Worm (Caenorhabditis elegans): ENCODE results near the gene ampd-1.

The ampd-1 gene

ce11 chrII:5200987-5201582 lies 2.0 kb upstream of the ampd-1 start:
- TF ChIP-seq elt-4 (tag; optimal IDR thresholded peaks at IDR 0.05): no peak
- peak; percentile 10 for TF ChIP-seq unc-42 (tag; optimal IDR thresholded peaks at IDR 0.05)
- TF ChIP-seq sox-4 (tag; optimal IDR thresholded peaks at IDR 0.05): no peak
- no peak for TF ChIP-seq C08G9.2 (tag; optimal IDR thresholded peaks at IDR 0.05)
- peak; percentile 31 for TF ChIP-seq ceh-18 (tag; optimal IDR thresholded peaks at IDR 0.05)
- TF ChIP-seq ama-1 (optimal IDR thresholded peaks at IDR 0.05): no peak
- peak; percentile 59 for TF ChIP-seq unc-55 (GFP tag; optimal IDR thresholded peaks at IDR 0.05)
- TF ChIP-seq ceh-48 (tag; optimal IDR thresholded peaks at IDR 0.05): no peak
- TF ChIP-seq unc-86 (tag; optimal IDR thresholded peaks at IDR 0.05): no peak
- TF ChIP-seq hlh-30 (tag; optimal IDR thresholded peaks at IDR 0.05; ENCODE audit: insufficient read depth): peak; percentile 61
- no peak for TF ChIP-seq ceh-45 (GFP tag; IDR thresholded peaks at IDR 0.05)
- no peak for TF ChIP-seq pros-1 (tag; optimal IDR thresholded peaks at IDR 0.05)
- no peak for TF ChIP-seq gmeb-2 (tag; optimal IDR thresholded peaks at IDR 0.05)
- TF ChIP-seq nfya-1 (tag; optimal IDR thresholded peaks at IDR 0.05): peak; percentile 7
- TF ChIP-seq nhr-232 (tag; optimal IDR thresholded peaks at IDR 0.05): no peak
- TF ChIP-seq F13H6.1 (tag; optimal IDR thresholded peaks at IDR 0.05): no peak

DNA sequence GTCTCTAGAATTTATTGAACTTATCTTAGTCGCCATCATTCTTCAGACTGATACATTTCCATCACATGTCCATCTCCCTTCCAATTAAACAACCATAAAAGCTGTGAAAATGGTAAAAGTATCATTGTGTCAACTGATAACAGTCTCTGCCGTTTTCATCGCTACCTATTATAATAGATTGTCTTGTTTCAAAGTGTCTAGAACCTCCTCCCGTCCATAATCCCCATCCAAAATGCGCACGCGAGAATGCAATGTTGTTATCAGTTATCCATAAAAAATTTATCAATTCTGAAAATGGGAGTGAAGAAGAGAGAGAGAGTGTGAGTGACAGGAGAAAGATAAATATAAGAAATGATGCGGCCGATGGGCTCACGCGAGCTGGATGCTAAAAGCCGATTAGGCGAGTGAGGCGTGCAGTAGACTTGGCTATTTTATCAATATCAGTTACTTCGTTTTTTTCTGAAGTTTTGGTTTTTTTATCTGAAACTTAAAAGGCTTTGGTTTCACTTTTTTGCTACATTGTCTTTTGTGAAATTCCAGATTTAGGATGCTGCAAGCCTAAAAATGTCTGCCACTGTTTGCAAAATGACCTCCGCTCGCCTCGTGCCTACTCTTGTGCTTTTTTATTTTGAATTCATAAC lies 1.1 kb upstream of the ampd-1 start:
- peak; percentile 96 for TF ChIP-seq elt-2 (tag; optimal IDR thresholded peaks at IDR 0.05)
- TF ChIP-seq nhr-11 (tag; optimal IDR thresholded peaks at IDR 0.05): no peak
- TF ChIP-seq madf-2 (tag; optimal IDR thresholded peaks at IDR 0.05): no peak
- no peak for TF ChIP-seq Y22D7AL.16 (tag; optimal IDR thresholded peaks at IDR 0.05)
- TF ChIP-seq dve-1 (tag; optimal IDR thresholded peaks at IDR 0.05): peak; percentile 40
- peak; percentile 66 for TF ChIP-seq pqm-1 (tag; optimal IDR thresholded peaks at IDR 0.05)

DNA sequence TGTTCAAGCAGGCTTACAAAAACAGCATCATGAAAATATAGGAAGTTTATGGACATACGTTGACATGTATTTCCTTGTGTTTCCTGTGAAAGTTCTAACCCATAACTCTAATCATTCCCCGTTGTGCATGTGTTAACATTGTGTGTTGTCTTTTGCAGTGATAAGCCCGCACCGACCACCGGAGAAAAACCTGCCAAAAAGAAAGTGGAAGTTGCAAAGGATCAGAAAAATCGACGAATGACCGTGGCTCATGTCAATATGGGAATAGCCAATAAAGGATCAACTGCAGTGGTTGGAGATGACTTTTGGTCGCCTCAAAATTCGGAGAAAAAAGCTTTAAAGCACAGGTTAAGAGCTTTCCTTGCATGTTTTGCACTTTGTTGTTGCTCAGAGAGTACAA lies 2.2 kb downstream of the ampd-1 start:
- TF ChIP-seq tbx-7 (tag; optimal IDR thresholded peaks at IDR 0.05): no peak
- TF ChIP-seq elt-2 (tag; optimal IDR thresholded peaks at IDR 0.05): peak; percentile 6

DNA sequence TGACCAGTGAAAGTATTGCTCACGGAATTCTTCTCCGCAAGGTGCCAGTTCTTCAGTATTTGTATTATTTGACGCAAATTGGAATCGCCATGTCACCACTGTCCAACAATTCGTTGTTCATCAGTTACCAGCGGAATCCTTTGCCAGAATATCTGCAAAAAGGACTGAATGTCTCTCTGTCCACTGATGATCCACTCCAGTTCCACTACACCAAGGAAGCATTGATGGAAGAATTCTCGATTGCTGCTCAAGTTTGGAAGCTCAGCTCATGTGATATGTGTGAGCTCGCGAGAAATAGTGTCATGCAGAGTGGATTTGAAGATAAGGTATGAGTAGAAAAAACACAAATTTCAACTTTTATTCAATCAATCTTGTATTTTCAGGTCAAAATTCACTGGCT lies 6.0 kb downstream of the ampd-1 start:
- no peak for TF ChIP-seq ceh-24 (tag; optimal IDR thresholded peaks at IDR 0.05)
- TF ChIP-seq rnt-1 (tag; optimal IDR thresholded peaks at IDR 0.05): no peak
- TF ChIP-seq ahr-1 (tag; optimal IDR thresholded peaks at IDR 0.05): no peak
- no peak for TF ChIP-seq dmd-4 (tag; optimal IDR thresholded peaks at IDR 0.05; ENCODE audit: borderline replicate concordance)
- TF ChIP-seq nhr-11 (tag; optimal IDR thresholded peaks at IDR 0.05): no peak
- TF ChIP-seq zip-5 (tag; optimal IDR thresholded peaks at IDR 0.05): no peak
- no peak for TF ChIP-seq F13H6.1 (tag; optimal IDR thresholded peaks at IDR 0.05)
- TF ChIP-seq elt-2 (tag; optimal IDR thresholded peaks at IDR 0.05): no peak
- no peak for TF ChIP-seq npax-4 (tag; optimal IDR thresholded peaks at IDR 0.05)
- TF ChIP-seq ref-2 (tag; optimal IDR thresholded peaks at IDR 0.05): no peak
- TF ChIP-seq lim-6 (tag; optimal IDR thresholded peaks at IDR 0.05): no peak
- no peak for TF ChIP-seq ceh-34 (tag; optimal IDR thresholded peaks at IDR 0.05)
- TF ChIP-seq hlh-30 (tag; optimal IDR thresholded peaks at IDR 0.05; ENCODE audit: insufficient read depth): no peak
- no peak for TF ChIP-seq ttx-3 (tag; optimal IDR thresholded peaks at IDR 0.05)

DNA sequence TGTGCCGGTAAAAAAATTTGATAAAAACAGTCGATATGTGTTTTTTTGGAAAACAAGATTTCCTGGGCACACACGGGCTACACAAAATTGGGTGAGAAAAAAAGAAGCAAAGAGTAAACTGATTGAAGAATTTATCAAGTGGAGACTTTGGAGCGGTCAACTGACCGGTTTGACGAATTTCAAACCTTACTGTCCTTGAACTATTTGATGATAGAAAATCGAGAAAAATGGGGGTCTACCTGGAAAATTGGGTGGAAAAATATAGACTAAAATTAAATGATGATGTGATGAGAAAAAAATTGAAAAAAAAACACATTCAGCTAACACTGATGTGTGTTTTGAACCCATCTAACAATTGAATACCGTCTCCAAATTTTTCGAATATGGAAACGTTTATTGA lies 7.7 kb downstream of the ampd-1 start, which contains the start of gene C34F11.8:
Gene C34F11.8, minus strand, starts transcription at position 135 of the 400 bp plus-strand sequence.
- no peak for TF ChIP-seq Y22D7AL.16 (tag; optimal IDR thresholded peaks at IDR 0.05)
- no peak for TF ChIP-seq rnt-1 (tag; optimal IDR thresholded peaks at IDR 0.05)
- no peak for TF ChIP-seq madf-2 (tag; optimal IDR thresholded peaks at IDR 0.05)
- no peak for TF ChIP-seq K02D7.2 (tag; optimal IDR thresholded peaks at IDR 0.05)
- no peak for TF ChIP-seq pag-3 (tag; optimal IDR thresholded peaks at IDR 0.05; ENCODE audit: borderline replicate concordance)
- no peak for TF ChIP-seq pha-4 (tag; optimal IDR thresholded peaks at IDR 0.05)
- TF ChIP-seq dmd-4 (tag; optimal IDR thresholded peaks at IDR 0.05; ENCODE audit: borderline replicate concordance): no peak
- TF ChIP-seq unc-86 (tag; optimal IDR thresholded peaks at IDR 0.05): no peak
- no peak for TF ChIP-seq pha-2 (tag; optimal IDR thresholded peaks at IDR 0.05)
- no peak for TF ChIP-seq unc-3 (GFP tag; conservative IDR thresholded peaks at IDR 0.05)
- no peak for TF ChIP-seq unc-3 (tag; optimal IDR thresholded peaks at IDR 0.05)
- TF ChIP-seq sox-4 (tag; optimal IDR thresholded peaks at IDR 0.05): no peak
- no peak for TF ChIP-seq ets-4 (tag; optimal IDR thresholded peaks at IDR 0.05)
- TF ChIP-seq ceh-48 (tag; optimal IDR thresholded peaks at IDR 0.05): no peak
- TF ChIP-seq elt-4 (tag; optimal IDR thresholded peaks at IDR 0.05): no peak
- TF ChIP-seq eyg-1 (tag; optimal IDR thresholded peaks at IDR 0.05): no peak
- no peak for TF ChIP-seq ama-1 (optimal IDR thresholded peaks at IDR 0.05)
- no peak for TF ChIP-seq C08G9.2 (tag; optimal IDR thresholded peaks at IDR 0.05)
- no peak for TF ChIP-seq ceh-30 (tag; optimal IDR thresholded peaks at IDR 0.05)

Measured in whole organism, late embryonic.